Worm (Caenorhabditis elegans) whole organism, midembryonic: ENCODE results near the gene F53F1.4.

Experiments
- T22C8.4 ChIP-seq: fragments of 200-800 bp; sonication (Bioruptor generic); IDR thresholded peaks from 2 replicates; pipeline ENCODE4 v1.3.6; 2022; ENCODE audit warnings: missing genetic modification characterization, missing compliant biosample characterization
- cog-1 ChIP-seq: sonication (generic microtip); optimal IDR thresholded peaks from 2 replicates; lab custom pipeline; 2016; ENCODE audit warnings: missing genetic modification characterization, missing compliant biosample characterization
- flt-1 ChIP-seq: fragments of 200-800 bp; sonication (Bioruptor generic); IDR thresholded peaks from 2 replicates; pipeline ENCODE4 v1.3.6; 2022; ENCODE audit warnings: missing genetic modification characterization, missing compliant biosample characterization
- klf-2 ChIP-seq: fragments of 200-800 bp; sonication (Bioruptor generic); conservative IDR thresholded peaks from 2 replicates; pipeline ENCODE4 v1.3.6; 2022; ENCODE audit warnings: missing genetic modification reagents, missing genetic modification characterization, missing compliant biosample characterization
- med-1 ChIP-seq: sonication (generic microtip); optimal IDR thresholded peaks from 2 replicates; lab custom pipeline; 2017; ENCODE audit warnings: missing genetic modification characterization, mild to moderate bottlenecking, missing compliant biosample characterization, antibody characterized with exemption, missing genetic modification reagents; ENCODE audit not compliant: insufficient read depth
- ref-1 ChIP-seq: fragments of 200-800 bp; sonication (Bioruptor generic); conservative IDR thresholded peaks from 2 replicates; pipeline ENCODE4 v1.3.6; 2022; ENCODE audit warnings: missing genetic modification reagents, missing genetic modification characterization, missing compliant biosample characterization
- tab-1 ChIP-seq: fragments of 200-800 bp; sonication (Bioruptor generic); IDR thresholded peaks from 2 replicates; pipeline ENCODE4 v1.3.6; 2022; ENCODE audit warnings: missing genetic modification characterization, missing compliant biosample characterization
- ztf-23 ChIP-seq: fragments of 200-800 bp; sonication (Bioruptor generic); IDR thresholded peaks from 2 replicates; pipeline ENCODE4 v1.3.6; 2022; ENCODE audit warnings: missing genetic modification reagents, missing genetic modification characterization, missing compliant biosample characterization
- ztf-29 ChIP-seq: fragments of 200-800 bp; sonication (Bioruptor generic); IDR thresholded peaks from 2 replicates; pipeline ENCODE4 v1.3.6; 2022; ENCODE audit warnings: missing genetic modification reagents, missing genetic modification characterization, missing compliant biosample characterization

The F53F1.4 gene

DNA sequence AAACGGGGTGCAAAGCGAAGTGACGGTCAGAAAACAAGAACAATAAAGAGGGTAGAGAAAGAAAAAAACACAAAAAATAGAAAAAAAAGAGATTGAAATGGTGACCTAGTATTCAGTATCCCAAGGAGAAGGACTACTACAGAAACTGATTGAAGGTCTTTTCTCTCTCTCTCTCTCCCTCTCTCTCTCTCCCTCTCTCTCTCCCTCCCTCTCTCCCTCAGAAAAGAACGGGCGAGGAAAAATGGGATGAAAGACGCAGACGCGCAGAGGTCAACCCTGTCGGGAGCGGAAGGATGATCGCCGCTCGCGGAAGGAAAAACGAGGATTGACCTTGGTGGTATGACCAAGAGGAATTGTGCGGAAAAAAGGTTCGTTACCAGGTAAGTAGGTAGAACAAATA lies 36.3 kb upstream of the F53F1.4 start:
- TF ChIP-seq T22C8.4 (GFP tag; lab: Robert Waterston, UW) (no peak), ztf-23 (GFP tag; lab: Robert Waterston, UW) (no peak), cog-1 (no peak), med-1 (GFP tag; lab: Kevin White, UChicago) (no peak), ztf-29 (no peak), flt-1 (GFP tag; lab: Robert Waterston, UW) (peak; percentile 59; the same call in 1 of the 2 replicates), ref-1 (GFP tag; lab: Robert Waterston, UW) (no peak)

DNA sequence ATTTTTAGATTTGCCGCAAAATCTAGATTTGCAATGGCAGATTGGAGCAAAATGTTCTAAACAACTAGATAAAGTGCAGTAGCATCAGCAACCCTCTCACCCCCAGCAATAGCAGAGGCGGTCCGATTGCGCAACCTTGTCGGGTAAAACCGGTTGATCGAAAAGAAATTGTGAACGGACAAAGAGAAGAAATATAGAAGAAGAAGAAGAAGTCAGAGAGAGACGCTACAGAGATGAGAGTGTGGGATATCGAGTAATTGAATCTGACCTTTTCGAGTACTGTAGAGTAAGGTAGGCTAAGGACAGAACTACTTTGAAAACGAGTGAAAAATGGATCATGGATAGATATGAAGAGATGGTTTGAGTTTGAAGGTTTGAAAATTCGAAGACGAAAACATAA lies 35.0 kb upstream of the F53F1.4 start:
- no peak for TF ChIP-seq tab-1
- no peak for TF ChIP-seq ztf-23 (GFP tag; lab: Robert Waterston, UW)
- TF ChIP-seq ref-1 (GFP tag; lab: Robert Waterston, UW): no peak
- no peak for TF ChIP-seq ztf-29
- no peak for TF ChIP-seq flt-1 (GFP tag; lab: Robert Waterston, UW)
- no peak for TF ChIP-seq med-1 (GFP tag; lab: Kevin White, UChicago)
- no peak for TF ChIP-seq cog-1
- no peak for TF ChIP-seq T22C8.4 (GFP tag; lab: Robert Waterston, UW)
- no peak for TF ChIP-seq klf-2 (GFP tag; lab: Robert Waterston, UW)

DNA sequence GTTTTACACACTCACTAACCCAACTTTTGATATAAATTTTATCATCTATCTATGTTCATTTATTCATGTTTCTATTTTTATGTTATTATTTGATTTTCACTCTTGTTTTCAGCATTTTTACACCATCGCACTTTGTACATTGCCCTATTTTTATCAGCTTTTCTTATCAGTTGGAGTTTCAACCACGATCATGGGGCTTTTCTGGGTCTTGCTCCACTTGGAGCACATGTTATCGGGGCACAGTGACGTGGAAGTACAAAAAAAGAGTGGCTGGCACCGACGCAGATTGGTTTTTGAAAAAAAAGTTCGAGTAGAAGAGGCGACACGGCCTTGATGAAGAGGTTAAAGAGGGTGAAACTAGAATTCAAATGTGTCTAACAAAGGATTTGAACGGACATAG lies 33.7 kb upstream of the F53F1.4 start:
- TF ChIP-seq ref-1 (GFP tag; lab: Robert Waterston, UW) (no peak), flt-1 (GFP tag; lab: Robert Waterston, UW) (no peak), klf-2 (GFP tag; lab: Robert Waterston, UW) (no peak), cog-1 (no peak), med-1 (GFP tag; lab: Kevin White, UChicago) (no peak), ztf-23 (GFP tag; lab: Robert Waterston, UW) (no peak), ztf-29 (no peak), tab-1 (no peak), T22C8.4 (GFP tag; lab: Robert Waterston, UW) (no peak)

DNA sequence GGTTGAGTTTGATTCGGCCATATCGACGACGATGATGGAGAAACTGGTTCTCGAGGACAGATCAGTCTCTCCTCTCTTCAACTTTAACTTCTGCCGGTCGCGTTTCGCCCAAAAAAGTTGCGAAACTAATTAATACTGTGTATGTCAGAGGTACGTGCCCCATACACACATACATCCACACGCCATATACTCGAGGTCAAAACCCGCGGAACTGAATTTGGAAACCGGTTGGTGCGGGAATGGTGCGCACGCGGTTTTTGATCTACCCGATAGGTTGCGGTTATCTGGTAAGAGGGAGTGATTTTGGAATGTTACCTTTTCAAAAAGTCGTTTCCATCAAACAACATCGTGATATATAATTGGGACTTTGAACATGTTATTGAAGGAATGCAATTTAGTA lies 30.7 kb upstream of the F53F1.4 start, which contains the start of gene ifbp-1:
Gene ifbp-1 (minus strand): TSS at position 85 of the 400 bp plus-strand sequence.
- TF ChIP-seq klf-2 (GFP tag; lab: Robert Waterston, UW): no peak
- TF ChIP-seq T22C8.4 (GFP tag; lab: Robert Waterston, UW): no peak
- no peak for TF ChIP-seq tab-1
- TF ChIP-seq ztf-29: no peak
- no peak for TF ChIP-seq ref-1 (GFP tag; lab: Robert Waterston, UW)
- no peak for TF ChIP-seq flt-1 (GFP tag; lab: Robert Waterston, UW)
- TF ChIP-seq med-1 (GFP tag; lab: Kevin White, UChicago): no peak

DNA sequence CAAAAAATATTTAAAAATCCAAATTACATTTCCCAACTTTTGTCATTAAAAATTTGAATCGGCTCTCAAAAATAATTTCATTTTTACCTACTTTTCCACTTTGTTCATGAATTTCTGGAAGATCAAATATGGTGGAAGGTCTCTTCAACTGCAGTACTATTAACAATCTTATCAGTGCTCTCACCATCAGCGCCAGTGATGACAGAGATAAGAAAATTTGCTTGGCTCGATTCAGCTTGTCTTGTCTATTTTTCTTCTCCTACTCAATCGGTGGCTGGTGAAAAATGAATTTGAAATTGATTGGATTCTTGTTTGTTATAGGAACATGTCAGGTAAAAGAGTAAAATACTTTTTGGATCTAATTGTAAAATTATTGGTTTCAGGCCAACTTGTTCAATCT lies 29.9 kb upstream of the F53F1.4 start, which contains the start of gene cpz-2:
Gene cpz-2 (plus strand): TSS at position 210 of the 400 bp plus-strand sequence.
- TF ChIP-seq cog-1: no peak
- no peak for TF ChIP-seq tab-1
- TF ChIP-seq ztf-29: no peak
- TF ChIP-seq T22C8.4 (GFP tag; lab: Robert Waterston, UW): no peak
- no peak for TF ChIP-seq ztf-23 (GFP tag; lab: Robert Waterston, UW)
- TF ChIP-seq ref-1 (GFP tag; lab: Robert Waterston, UW): no peak
- no peak for TF ChIP-seq klf-2 (GFP tag; lab: Robert Waterston, UW)
- no peak for TF ChIP-seq med-1 (GFP tag; lab: Kevin White, UChicago)

DNA sequence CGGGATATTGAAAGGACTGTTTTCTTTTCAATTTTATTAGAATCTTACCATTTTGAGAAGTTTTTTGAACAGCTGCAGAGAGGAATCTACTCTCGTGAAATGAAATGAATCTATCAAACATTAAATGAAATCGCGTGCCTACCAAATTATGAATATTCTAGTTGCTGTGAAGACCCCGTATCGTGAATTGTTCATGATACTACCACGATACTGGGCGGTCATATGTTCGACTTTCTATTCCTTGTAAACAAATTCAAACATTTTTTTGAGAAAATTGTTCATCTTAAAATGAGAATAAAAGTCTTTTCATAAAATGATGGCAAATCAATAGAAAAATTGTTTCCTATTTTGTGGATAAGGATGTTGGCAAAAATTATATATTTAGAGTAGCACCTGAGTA lies 25.1 kb upstream of the F53F1.4 start, which contains the start of gene gcy-34:
Gene gcy-34 (minus strand): TSS at position 101 of the 400 bp plus-strand sequence.
- no peak for TF ChIP-seq ztf-23 (GFP tag; lab: Robert Waterston, UW)
- TF ChIP-seq med-1 (GFP tag; lab: Kevin White, UChicago): no peak
- no peak for TF ChIP-seq klf-2 (GFP tag; lab: Robert Waterston, UW)
- no peak for TF ChIP-seq ref-1 (GFP tag; lab: Robert Waterston, UW)
- no peak for TF ChIP-seq ztf-29
- TF ChIP-seq cog-1: no peak
- no peak for TF ChIP-seq T22C8.4 (GFP tag; lab: Robert Waterston, UW)
- TF ChIP-seq flt-1 (GFP tag; lab: Robert Waterston, UW): no peak
- no peak for TF ChIP-seq tab-1

DNA sequence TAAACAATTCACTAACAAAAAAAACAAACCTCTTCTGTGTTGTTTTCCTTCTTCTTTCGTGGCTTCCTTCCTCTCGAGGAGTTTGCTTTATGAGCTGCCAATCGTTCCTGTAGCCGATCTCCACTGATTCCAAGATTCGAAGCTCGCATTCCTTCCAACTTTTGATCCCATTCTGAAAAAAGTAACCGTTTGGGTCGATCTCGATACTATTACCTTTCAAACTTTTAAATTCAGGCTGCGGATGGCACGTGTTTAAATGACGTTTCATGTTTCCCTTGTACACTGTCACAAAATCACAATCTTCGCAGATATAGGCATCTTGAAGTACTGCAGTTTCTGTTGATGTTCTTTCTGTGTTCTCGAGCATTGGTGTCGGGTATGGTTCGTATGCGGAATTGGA lies 23.4 kb upstream of the F53F1.4 start:
- TF ChIP-seq ref-1 (GFP tag; lab: Robert Waterston, UW) (no peak), tab-1 (no peak), ztf-23 (GFP tag; lab: Robert Waterston, UW) (no peak), med-1 (GFP tag; lab: Kevin White, UChicago) (no peak), T22C8.4 (GFP tag; lab: Robert Waterston, UW) (no peak), klf-2 (GFP tag; lab: Robert Waterston, UW) (no peak), flt-1 (GFP tag; lab: Robert Waterston, UW) (no peak), cog-1 (no peak), ztf-29 (no peak)

DNA sequence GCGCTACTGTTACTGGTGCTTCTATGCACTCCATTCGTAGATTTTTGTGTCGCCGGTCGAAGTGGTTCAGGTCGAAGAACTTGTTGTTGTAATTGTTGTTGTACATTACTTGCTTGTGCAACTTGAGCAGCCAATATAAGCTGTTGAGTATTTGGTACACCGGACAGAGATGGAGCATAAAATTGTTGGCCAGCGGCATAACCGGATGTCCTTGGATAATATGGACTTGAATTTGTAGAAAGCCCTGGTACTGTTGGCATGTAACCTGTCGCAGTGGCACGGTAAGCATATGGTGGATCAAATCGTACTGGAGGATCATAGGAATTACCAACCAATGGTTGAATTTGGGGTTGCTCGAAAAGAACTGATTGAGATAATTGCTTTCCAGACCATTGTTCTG lies 21.9 kb upstream of the F53F1.4 start:
- TF ChIP-seq klf-2 (GFP tag; lab: Robert Waterston, UW) (no peak), T22C8.4 (GFP tag; lab: Robert Waterston, UW) (no peak), tab-1 (no peak), cog-1 (no peak), ztf-29 (no peak), med-1 (GFP tag; lab: Kevin White, UChicago) (no peak), flt-1 (GFP tag; lab: Robert Waterston, UW) (no peak), ref-1 (GFP tag; lab: Robert Waterston, UW) (no peak), ztf-23 (GFP tag; lab: Robert Waterston, UW) (no peak)

DNA sequence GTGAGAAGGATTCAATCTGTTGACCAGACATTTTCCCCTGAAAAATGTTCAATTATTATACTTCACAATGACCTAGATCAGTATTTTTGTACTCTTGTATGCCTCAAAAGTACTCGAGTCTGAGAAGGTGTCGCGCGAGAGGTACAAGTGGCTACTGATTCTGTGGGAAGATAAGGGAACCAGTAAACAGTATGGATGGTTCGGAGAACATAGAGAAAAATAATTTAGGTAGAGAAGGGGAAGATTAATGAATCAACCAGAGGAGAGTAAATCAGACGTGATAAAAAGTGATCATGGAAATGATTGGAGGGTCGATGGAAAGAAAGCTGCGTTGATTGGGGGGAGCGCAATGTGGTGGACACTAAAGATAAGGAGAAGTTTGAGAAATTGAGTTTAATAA lies 21.4 kb upstream of the F53F1.4 start:
- TF ChIP-seq ref-1 (GFP tag; lab: Robert Waterston, UW): no peak
- no peak for TF ChIP-seq ztf-23 (GFP tag; lab: Robert Waterston, UW)
- no peak for TF ChIP-seq cog-1
- no peak for TF ChIP-seq med-1 (GFP tag; lab: Kevin White, UChicago)
- TF ChIP-seq tab-1: no peak
- no peak for TF ChIP-seq T22C8.4 (GFP tag; lab: Robert Waterston, UW)
- TF ChIP-seq ztf-29: no peak
- TF ChIP-seq flt-1 (GFP tag; lab: Robert Waterston, UW): no peak
- no peak for TF ChIP-seq klf-2 (GFP tag; lab: Robert Waterston, UW)
